Worm (Caenorhabditis elegans): ENCODE data around the gene prmn-1.

prmn-1 gene

ce11 chrX:11409457-11409856, 24.6 kb downstream of the prmn-1 start (continued):
- TF ChIP-seq nhr-23 (tag; optimal IDR thresholded peaks at IDR 0.05) (no peak), dmd-4 (tag; optimal IDR thresholded peaks at IDR 0.05) (no peak), sma-3 (GFP tag; optimal IDR thresholded peaks at IDR 0.05) (peak; percentile 70)

ce11 chrX:11411675-11412074, 26.8 kb downstream of the prmn-1 start:
- no peak for TF ChIP-seq dmd-4 (tag; optimal IDR thresholded peaks at IDR 0.05)
- TF ChIP-seq unc-62 (GFP tag; optimal IDR thresholded peaks at IDR 0.05) = no peak
- no peak for TF ChIP-seq zag-1 (tag; optimal IDR thresholded peaks at IDR 0.05)
- no peak for TF ChIP-seq mbf-1 (tag; optimal IDR thresholded peaks at IDR 0.05)
- TF ChIP-seq fos-1 (tag; optimal IDR thresholded peaks at IDR 0.05) = no peak
- no peak for TF ChIP-seq lin-13 (GFP tag; optimal IDR thresholded peaks at IDR 0.05)
- TF ChIP-seq nhr-23 (tag; optimal IDR thresholded peaks at IDR 0.05) = no peak
- TF ChIP-seq elt-3 (tag; optimal IDR thresholded peaks at IDR 0.05) = no peak
- TF ChIP-seq elt-1 (tag; optimal IDR thresholded peaks at IDR 0.05) = no peak
- TF ChIP-seq nhr-129 (tag; optimal IDR thresholded peaks at IDR 0.05) = no peak
- TF ChIP-seq blmp-1 (tag; optimal IDR thresholded peaks at IDR 0.05; ENCODE audit: insufficient read depth) = no peak
- TF ChIP-seq ztf-4 (tag; optimal IDR thresholded peaks at IDR 0.05) = no peak
- no peak for TF ChIP-seq lin-39 (tag; optimal IDR thresholded peaks at IDR 0.05)
- TF ChIP-seq crh-2 (tag; optimal IDR thresholded peaks at IDR 0.05) = no peak
- TF ChIP-seq nhr-12 (tag; optimal IDR thresholded peaks at IDR 0.05) = no peak
- TF ChIP-seq ceh-16 (tag; optimal IDR thresholded peaks at IDR 0.05) = no peak

ce11 chrX:11414837-11415550, 30.1 kb downstream of the prmn-1 start, which contains the start of gene pek-1:
Gene pek-1, minus strand, starts transcription at chrX:11414887.
- TF ChIP-seq R02D3.7 (tag; optimal IDR thresholded peaks at IDR 0.05) = no peak
- no peak for TF ChIP-seq lin-11 (tag; optimal IDR thresholded peaks at IDR 0.05)
- TF ChIP-seq dmd-4 (tag; optimal IDR thresholded peaks at IDR 0.05) = no peak
- TF ChIP-seq Y55F3AM.14 (GFP tag; optimal IDR thresholded peaks at IDR 0.05) = no peak
- peak; percentile 75 for TF ChIP-seq F13H6.1 (tag; optimal IDR thresholded peaks at IDR 0.05)
- TF ChIP-seq nhr-12 (tag; optimal IDR thresholded peaks at IDR 0.05) = no peak
- peak in 1 of 2 experiments; percentile 72 for TF ChIP-seq mdl-1 (tag; optimal IDR thresholded peaks at IDR 0.05)
- no peak for TF ChIP-seq fos-1 (tag; optimal IDR thresholded peaks at IDR 0.05)
- TF ChIP-seq elt-3 (tag; optimal IDR thresholded peaks at IDR 0.05) = no peak
- TF ChIP-seq nhr-21 (tag; optimal IDR thresholded peaks at IDR 0.05) = peak; percentile 12
- TF ChIP-seq nhr-25 (tag; optimal IDR thresholded peaks at IDR 0.05) = peak; percentile 65
- no peak for TF ChIP-seq egl-27 (tag; optimal IDR thresholded peaks at IDR 0.05)
- TF ChIP-seq nhr-23 (tag; optimal IDR thresholded peaks at IDR 0.05) = no peak
- no peak for TF ChIP-seq alr-1 (tag; optimal IDR thresholded peaks at IDR 0.05)
- peak; percentile 61 for TF ChIP-seq sma-9 (GFP tag; optimal IDR thresholded peaks at IDR 0.05)
- no peak for TF ChIP-seq sma-9 (tag; optimal IDR thresholded peaks at IDR 0.05)
- no peak for TF ChIP-seq elt-1 (tag; optimal IDR thresholded peaks at IDR 0.05)
- TF ChIP-seq ztf-4 (tag; optimal IDR thresholded peaks at IDR 0.05) = no peak
- TF ChIP-seq snpc-4 (tag; optimal IDR thresholded peaks at IDR 0.05) = no peak
- peak; percentile 17 for TF ChIP-seq unc-55 (GFP tag; optimal IDR thresholded peaks at IDR 0.05)
- TF ChIP-seq sem-4 (tag; optimal IDR thresholded peaks at IDR 0.05) = peak; percentile 33
- TF ChIP-seq blmp-1 (tag; optimal IDR thresholded peaks at IDR 0.05; ENCODE audit: insufficient read depth) = peak; percentile 74
- TF ChIP-seq lsy-2 (tag; optimal IDR thresholded peaks at IDR 0.05) = peak; percentile 14 to 54
- no peak for TF ChIP-seq mbf-1 (tag; optimal IDR thresholded peaks at IDR 0.05)
- peak; percentile 55 for TF ChIP-seq sma-3 (GFP tag; optimal IDR thresholded peaks at IDR 0.05)
- no peak for TF ChIP-seq unc-39 (tag; optimal IDR thresholded peaks at IDR 0.05)
- no peak for TF ChIP-seq ceh-16 (tag; optimal IDR thresholded peaks at IDR 0.05)
- TF ChIP-seq crh-2 (tag; optimal IDR thresholded peaks at IDR 0.05) = peak; percentile 64
- TF ChIP-seq mab-5 (tag; optimal IDR thresholded peaks at IDR 0.05) = no peak
- TF ChIP-seq C34F6.9 (tag; optimal IDR thresholded peaks at IDR 0.05) = peak; percentile 71
- TF ChIP-seq nhr-129 (tag; optimal IDR thresholded peaks at IDR 0.05) = peak; percentile 96
- no peak for TF ChIP-seq lin-39 (tag; optimal IDR thresholded peaks at IDR 0.05)
- TF ChIP-seq lin-13 (GFP tag; optimal IDR thresholded peaks at IDR 0.05) = peak; percentile 14
- TF ChIP-seq nhr-6 (tag; optimal IDR thresholded peaks at IDR 0.05) = no peak
- TF ChIP-seq zag-1 (tag; optimal IDR thresholded peaks at IDR 0.05) = no peak
- TF ChIP-seq gmeb-1 (tag; optimal IDR thresholded peaks at IDR 0.05) = peak; percentile 6
- TF ChIP-seq nhr-237 (tag; optimal IDR thresholded peaks at IDR 0.05) = no peak
- no peak for TF ChIP-seq ceh-82 (tag; optimal IDR thresholded peaks at IDR 0.05)
- TF ChIP-seq ama-1 (optimal IDR thresholded peaks at IDR 0.05) = no peak
- no peak for TF ChIP-seq unc-62 (GFP tag; optimal IDR thresholded peaks at IDR 0.05)
- no peak for TF ChIP-seq nhr-11 (tag; optimal IDR thresholded peaks at IDR 0.05)
